Fruit fly (Drosophila melanogaster) whole organism, embryonic: ENCODE measurements around the gene CG12594.
A peak's percentile ranks its signal among the peaks of the same experiment; 100 is the strongest.

Source experiments
- Abd-B ChIP-seq: fragments of 200-800 bp; sonication (Bioruptor generic); optimal IDR thresholded peaks from 2 replicates; lab custom pipeline; 2018; ENCODE audit warnings: missing biosample characterization, mild to moderate bottlenecking, missing genetic modification characterization, moderate library complexity
- Asciz ChIP-seq: fragments of 200-800 bp; sonication (Bioruptor generic); optimal IDR thresholded peaks from 2 replicates; lab custom pipeline; 2017; ENCODE audit warnings: missing biosample characterization, mild to moderate bottlenecking, missing genetic modification characterization, missing genetic modification reagents
- BEAF-32 ChIP-seq: fragments of 200-800 bp; sonication (Bioruptor generic); optimal IDR thresholded peaks from 3 replicates; lab custom pipeline; 2017; ENCODE audit warnings: missing biosample characterization, missing genetic modification characterization, mild to moderate bottlenecking, moderate library complexity, missing genetic modification reagents
- Bgb ChIP-seq: fragments of 200-800 bp; sonication (Bioruptor generic); IDR thresholded peaks from 2 replicates; pipeline ENCODE4 v1.3.6; 2022; ENCODE audit warnings: missing biosample characterization, missing genetic modification characterization; ENCODE audit not compliant: partially characterized antibody
- Blimp-1 ChIP-seq: fragments of 200-800 bp; sonication (Bioruptor generic); optimal IDR thresholded peaks from 3 replicates; lab custom pipeline; 2018; ENCODE audit warnings: missing biosample characterization, missing genetic modification characterization, mild to moderate bottlenecking, moderate library complexity, missing genetic modification reagents
- CG1024 ChIP-seq: fragments of 200-800 bp; sonication (Bioruptor generic); IDR thresholded peaks from 2 replicates; pipeline ENCODE4 v1.3.6; 2022; ENCODE audit warnings: missing biosample characterization, missing genetic modification characterization
- CG10321 ChIP-seq: fragments of 200-800 bp; sonication (Bioruptor generic); IDR thresholded peaks from 2 replicates; pipeline ENCODE4 v1.3.6; 2022; ENCODE audit warnings: missing biosample characterization, missing genetic modification characterization
- CG10565 ChIP-seq: fragments of 200-800 bp; sonication (Bioruptor generic); optimal IDR thresholded peaks from 3 replicates; lab custom pipeline; 2016; ENCODE audit warnings: missing biosample characterization, mild to moderate bottlenecking, missing genetic modification characterization
- CG12299 ChIP-seq: fragments of 200-800 bp; sonication (Bioruptor generic); optimal IDR thresholded peaks from 2 replicates; lab custom pipeline; 2018; ENCODE audit warnings: missing biosample characterization, mild to moderate bottlenecking, missing genetic modification characterization
- CG12391 ChIP-seq: fragments of 200-800 bp; sonication (Bioruptor generic); optimal IDR thresholded peaks from 3 replicates; lab custom pipeline; 2018; ENCODE audit warnings: missing biosample characterization, mild to moderate bottlenecking, missing genetic modification characterization, moderate library complexity
- CG14667 ChIP-seq: fragments of 200-800 bp; sonication (Bioruptor generic); IDR thresholded peaks from 2 replicates; pipeline ENCODE4 v1.3.6; 2022; ENCODE audit warnings: missing biosample characterization, missing genetic modification characterization
- CG1603 ChIP-seq: fragments of 200-800 bp; sonication (Bioruptor generic); optimal IDR thresholded peaks from 2 replicates; lab custom pipeline; 2019; ENCODE audit warnings: missing biosample characterization, mild to moderate bottlenecking, missing genetic modification characterization, moderate library complexity
- CG16815 ChIP-seq: fragments of 200-800 bp; sonication (Bioruptor generic); optimal IDR thresholded peaks from 3 replicates; lab custom pipeline; 2017; ENCODE audit warnings: missing biosample characterization, mild to moderate bottlenecking, missing genetic modification characterization
- CG16863 ChIP-seq: fragments of 200-800 bp; sonication (Bioruptor generic); optimal IDR thresholded peaks from 3 replicates; lab custom pipeline; 2016; ENCODE audit warnings: missing biosample characterization, missing genetic modification characterization
- CG17829 ChIP-seq: fragments of 200-800 bp; optimal IDR thresholded peaks from 2 replicates; lab custom pipeline; 2019; ENCODE audit warnings: missing biosample characterization, mild to moderate bottlenecking, missing genetic modification characterization, moderate library complexity
- CG2120 ChIP-seq: fragments of 200-800 bp; sonication (Bioruptor generic); optimal IDR thresholded peaks from 3 replicates; lab custom pipeline; 2016; ENCODE audit warnings: missing biosample characterization, missing genetic modification characterization
- CG2678 ChIP-seq: fragments of 200-800 bp; sonication (Bioruptor generic); optimal IDR thresholded peaks from 3 replicates; lab custom pipeline; 2019; ENCODE audit warnings: missing biosample characterization, mild to moderate bottlenecking, missing genetic modification characterization, moderate library complexity
- CG3065 ChIP-seq: fragments of 200-800 bp; sonication (Bioruptor generic); optimal IDR thresholded peaks from 2 replicates; lab custom pipeline; 2016; ENCODE audit warnings: missing biosample characterization, missing genetic modification characterization
- CG31224 ChIP-seq: fragments of 200-800 bp; sonication (Bioruptor generic); IDR thresholded peaks from 2 replicates; pipeline ENCODE4 v1.3.6; 2022; ENCODE audit warnings: missing biosample characterization, missing genetic modification characterization
- CG4424 ChIP-seq: fragments of 200-800 bp; sonication (Bioruptor generic); optimal IDR thresholded peaks from 3 replicates; lab custom pipeline; 2016; ENCODE audit warnings: missing biosample characterization, missing genetic modification characterization
- Dp ChIP-seq: fragments of 200-800 bp; sonication (Bioruptor generic); optimal IDR thresholded peaks from 2 replicates; lab custom pipeline; 2018; ENCODE audit warnings: missing biosample characterization, mild to moderate bottlenecking, missing genetic modification characterization, moderate library complexity
- E2f1 ChIP-seq: fragments of 200-800 bp; sonication (Bioruptor generic); IDR thresholded peaks from 2 replicates; pipeline ENCODE4 v1.3.6; 2022; ENCODE audit warnings: missing biosample characterization, missing genetic modification characterization
- Eip74EF ChIP-seq, 2 experiments: fragments of 200-800 bp in 1 of 2; fragments of >200 bp in 1 of 2; sonication (Bioruptor generic) in 1 of 2; optimal IDR thresholded peaks; 2 replicates each; lab custom pipeline; 2017 to 2019; ENCODE audit warnings: missing biosample characterization in 2 of 2, missing genetic modification characterization in 2 of 2, mild to moderate bottlenecking in 1 of 2, moderate library complexity in 1 of 2
- Ets97D ChIP-seq: fragments of 200-800 bp; sonication (Bioruptor generic); optimal IDR thresholded peaks from 3 replicates; lab custom pipeline; 2016; ENCODE audit warnings: missing biosample characterization, missing genetic modification characterization
- Fer3 ChIP-seq: fragments of 200-800 bp; sonication (Bioruptor generic); optimal IDR thresholded peaks from 2 replicates; lab custom pipeline; 2018; ENCODE audit warnings: missing biosample characterization, mild to moderate bottlenecking, missing genetic modification characterization, moderate library complexity
- Hr51 ChIP-seq, 2 experiments: fragments of 200-800 bp; sonication (Bioruptor generic); optimal IDR thresholded peaks; 2 replicates in 1 of 2; 3 replicates in 1 of 2; lab custom pipeline; 2016 to 2018; ENCODE audit warnings: missing biosample characterization in 2 of 2, missing genetic modification characterization in 2 of 2, mild to moderate bottlenecking in 1 of 2, moderate library complexity in 1 of 2
- Lhr ChIP-seq: fragments of 200-800 bp; sonication (Bioruptor generic); optimal IDR thresholded peaks from 3 replicates; lab custom pipeline; 2017; ENCODE audit warnings: mild to moderate bottlenecking, missing biosample characterization, missing genetic modification reagents, missing genetic modification characterization
- Lpt ChIP-seq: fragments of >200 bp; optimal IDR thresholded peaks from 2 replicates; lab custom pipeline; 2018; ENCODE audit warnings: missing biosample characterization, missing genetic modification characterization
- NC2β ChIP-seq: fragments of 200-800 bp; sonication (Bioruptor generic); optimal IDR thresholded peaks from 2 replicates; lab custom pipeline; 2016; ENCODE audit warnings: missing biosample characterization, missing genetic modification characterization
- PHDP ChIP-seq: fragments of 200-800 bp; sonication (Bioruptor generic); optimal IDR thresholded peaks from 3 replicates; lab custom pipeline; 2018; ENCODE audit warnings: missing biosample characterization, mild to moderate bottlenecking, missing genetic modification characterization, moderate library complexity
- Ptx1 ChIP-seq: fragments of 200-800 bp; sonication (Bioruptor generic); IDR thresholded peaks from 2 replicates; pipeline ENCODE4 v1.3.6; 2022; ENCODE audit warnings: missing biosample characterization, missing genetic modification characterization
- Xrp1 ChIP-seq: fragments of 200-800 bp; sonication (Bioruptor generic); IDR thresholded peaks from 2 replicates; pipeline ENCODE4 v1.3.6; 2022; ENCODE audit warnings: missing biosample characterization, missing genetic modification characterization
- ara ChIP-seq: fragments of 200-800 bp; sonication (Bioruptor generic); IDR thresholded peaks from 2 replicates; pipeline ENCODE4 v1.3.6; 2022; ENCODE audit warnings: missing biosample characterization, missing genetic modification characterization
- chinmo ChIP-seq: fragments of 200-800 bp; sonication (Bioruptor generic); IDR thresholded peaks from 4 replicates; pipeline ENCODE4 v1.3.6; 2022; ENCODE audit warnings: missing biosample characterization, missing genetic modification characterization; ENCODE audit not compliant: partially characterized antibody
- chn ChIP-seq: fragments of 200-800 bp; sonication (Bioruptor generic); optimal IDR thresholded peaks from 2 replicates; lab custom pipeline; 2016; ENCODE audit warnings: missing biosample characterization, missing genetic modification characterization
- danr ChIP-seq: fragments of 200-800 bp; sonication (Bioruptor generic); IDR thresholded peaks from 2 replicates; pipeline ENCODE4 v1.3.6; 2022; ENCODE audit warnings: missing biosample characterization, missing genetic modification characterization
- dati ChIP-seq: fragments of 200-800 bp; sonication (Bioruptor generic); IDR thresholded peaks from 2 replicates; pipeline ENCODE4 v1.3.6; 2022; ENCODE audit warnings: missing biosample characterization, missing genetic modification characterization
- gsb ChIP-seq: fragments of 200-800 bp; sonication (Bioruptor generic); IDR thresholded peaks from 2 replicates; pipeline ENCODE4 v1.3.6; 2022; ENCODE audit warnings: missing biosample characterization, missing genetic modification characterization
- hb ChIP-seq: fragments of 200-800 bp; sonication (Bioruptor generic); IDR thresholded peaks from 3 replicates; pipeline ENCODE4 v1.3.6; 2022; ENCODE audit warnings: missing biosample characterization, missing genetic modification characterization; ENCODE audit not compliant: partially characterized antibody
- maf-S ChIP-seq: fragments of 200-800 bp; sonication (Bioruptor generic); optimal IDR thresholded peaks from 2 replicates; lab custom pipeline; 2016; ENCODE audit warnings: missing biosample characterization, missing genetic modification characterization
- otp ChIP-seq: fragments of 200-800 bp; sonication (Bioruptor generic); IDR thresholded peaks from 3 replicates; pipeline ENCODE4, ENCODE4 v1.3.6; 2022; ENCODE audit warnings: missing biosample characterization, missing genetic modification characterization
- prd ChIP-seq, 3 experiments: fragments of >200 bp in 2 of 3; fragments of 200-800 bp in 1 of 3; sonication (Bioruptor generic) in 1 of 3; optimal IDR thresholded peaks in 2 of 3; IDR thresholded peaks in 1 of 3; 2 replicates in 2 of 3; 3 replicates in 1 of 3; pipeline versions ENCODE4 v1.3.6 to Lab custom; 2017 to 2022; ENCODE audit warnings: missing biosample characterization in 1 of 3, missing genetic modification characterization in 1 of 3
- pum ChIP-seq: fragments of 200-800 bp; sonication (Bioruptor generic); optimal IDR thresholded peaks from 2 replicates; lab custom pipeline; 2016; ENCODE audit warnings: missing biosample characterization, missing genetic modification characterization
- ranshi ChIP-seq: fragments of 200-800 bp; sonication (Bioruptor generic); IDR thresholded peaks from 2 replicates; pipeline ENCODE4 v1.3.6; 2022; ENCODE audit warnings: missing biosample characterization, missing genetic modification characterization
- sens ChIP-seq: fragments of 200-800 bp; sonication (Bioruptor generic); peaks from one replicate; lab custom pipeline; 2016; ENCODE audit warnings: missing biosample characterization, missing genetic modification characterization
- stwl ChIP-seq: fragments of 200-800 bp; sonication (Bioruptor generic); optimal IDR thresholded peaks from 3 replicates; lab custom pipeline; 2018; ENCODE audit warnings: missing biosample characterization, mild to moderate bottlenecking, missing genetic modification characterization, moderate library complexity
- tio ChIP-seq: fragments of 200-800 bp; sonication (Bioruptor generic); optimal IDR thresholded peaks from 2 replicates; lab custom pipeline; 2017; ENCODE audit warnings: missing biosample characterization, missing genetic modification characterization, inconsistent platforms
- tna ChIP-seq: fragments of 200-800 bp; sonication (Bioruptor generic); IDR thresholded peaks from 2 replicates; pipeline ENCODE4 v1.3.6; 2022; ENCODE audit warnings: missing biosample characterization, missing genetic modification characterization; ENCODE audit not compliant: partially characterized antibody

Gene CG12594

dm6 chr3R:11673955-11674663, 47.4 kb upstream of the CG12594 start, which contains the start of gene CG14715 (continued):
- no peak for TF ChIP-seq hb (GFP tag; lab: Robert Waterston, UW)
- TF ChIP-seq tna (GFP tag; lab: Robert Waterston, UW) = no peak
- TF ChIP-seq NC2β (GFP tag; lab: Kevin White, UChicago) = peak; percentile 47
- no peak for TF ChIP-seq tio (GFP tag; lab: Kevin White, UChicago)
- no peak for TF ChIP-seq Asciz (GFP tag; lab: Kevin White, UChicago)
- TF ChIP-seq gsb (GFP tag; lab: Robert Waterston, UW) = no peak
- TF ChIP-seq Blimp-1 (GFP tag; lab: Kevin White, UChicago) = peak; percentile 37
- TF ChIP-seq BEAF-32 (GFP tag; lab: Kevin White, UChicago) = peak; percentile 69
- peak; percentile 53 for TF ChIP-seq Ets97D (GFP tag; lab: Kevin White, UChicago)
- no peak for TF ChIP-seq dati (GFP tag; lab: Robert Waterston, UW)
- peak; percentile 75 for TF ChIP-seq Ptx1 (GFP tag; lab: Robert Waterston, UW)
- peak; percentile 37 for TF ChIP-seq pum (GFP tag; lab: Kevin White, UChicago)
- TF ChIP-seq CG3065 (GFP tag; lab: Kevin White, UChicago) = no peak
- no peak for TF ChIP-seq Eip74EF (GFP tag; optimal IDR thresholded peaks at IDR 0.05; lab: Kevin White, UChicago)
- TF ChIP-seq Bgb (GFP tag; lab: Robert Waterston, UW) = 0 out of 2 replicates have a peak, but pooled peaks have one; percentile 28
- no peak for TF ChIP-seq CG12299 (tag; lab: Kevin White, UChicago)
- TF ChIP-seq CG12391 (tag; lab: Kevin White, UChicago) = peak; percentile 76
- TF ChIP-seq CG16863 (GFP tag; lab: Kevin White, UChicago) = peak; percentile 7
- TF ChIP-seq Dp = peak; percentile 89
- no peak for TF ChIP-seq prd (optimal IDR thresholded peaks at IDR 0.05; lab: Kevin White, UChicago)
- peak; percentile 71 for TF ChIP-seq prd (GFP tag; IDR thresholded peaks at IDR 0.05; lab: Robert Waterston, UW)
- TF ChIP-seq chn (GFP tag; lab: Kevin White, UChicago) = peak; percentile 53
- peak; percentile 59 for TF ChIP-seq Abd-B (GFP tag; lab: Kevin White, UChicago)
- TF ChIP-seq stwl (tag; lab: Kevin White, UChicago) = peak; percentile 69
- peak; percentile 3 for TF ChIP-seq Fer3
- TF ChIP-seq CG16815 (GFP tag; lab: Kevin White, UChicago) = no peak
- TF ChIP-seq CG17829 (tag; lab: Kevin White, UChicago) = peak; percentile 28
- TF ChIP-seq Lpt (GFP tag; lab: Kevin White, UChicago) = no peak
- peak; percentile 42 for TF ChIP-seq CG2678 (tag; lab: Kevin White, UChicago)
- TF ChIP-seq CG10321 (GFP tag; lab: Robert Waterston, UW) = no peak
- peak; percentile 89 for TF ChIP-seq Lhr
- no peak for TF ChIP-seq CG10565 (GFP tag; lab: Kevin White, UChicago)
- TF ChIP-seq chinmo (GFP tag; lab: Robert Waterston, UW) = no peak
- TF ChIP-seq CG4424 (GFP tag; lab: Kevin White, UChicago) = no peak
- no peak for TF ChIP-seq danr
- peak in 1 of 2 experiments; percentile 50 for TF ChIP-seq Hr51 (GFP tag; optimal IDR thresholded peaks at IDR 0.05; lab: Kevin White, UChicago)
- TF ChIP-seq sens (GFP tag; lab: Kevin White, UChicago) = peak; percentile 87
- TF ChIP-seq CG14667 = 0 out of 2 replicates have a peak, but pooled peaks have one; percentile 7
- TF ChIP-seq ranshi (GFP tag; lab: Robert Waterston, UW) = peak; percentile 64
- peak; percentile 56; the same call in 1 of the 2 replicates for TF ChIP-seq Xrp1 (GFP tag; lab: Robert Waterston, UW)
- TF ChIP-seq CG2120 = peak; percentile 67
- TF ChIP-seq CG1603 (tag; lab: Kevin White, UChicago) = no peak
- no peak for TF ChIP-seq ara (GFP tag; lab: Robert Waterston, UW)
- peak; percentile 57 for TF ChIP-seq E2f1 (GFP tag; lab: Robert Waterston, UW)
- no peak for TF ChIP-seq CG1024 (GFP tag; lab: Robert Waterston, UW)
- no peak for TF ChIP-seq maf-S
- peak; percentile 28 for TF ChIP-seq PHDP (tag; lab: Kevin White, UChicago)
- TF ChIP-seq CG31224 (GFP tag; lab: Robert Waterston, UW) = no peak
- no peak for TF ChIP-seq otp (GFP tag; lab: Robert Waterston, UW)
